Fruit fly (Drosophila melanogaster) whole organism, wandering third instar larva: ENCODE data around the gene pyd.

Source experiments
- Abd-B ChIP-seq: fragments of >200 bp; optimal IDR thresholded peaks from 2 replicates; lab custom pipeline; 2017; ENCODE audit warnings: missing biosample characterization, missing genetic modification characterization
- CG32264 ChIP-seq: fragments of 200-800 bp; sonication (Bioruptor generic); optimal IDR thresholded peaks from 2 replicates; lab custom pipeline; 2016; ENCODE audit warnings: missing biosample characterization, missing genetic modification characterization
- CG9705 ChIP-seq: fragments of 200-800 bp; sonication (Bioruptor generic); optimal IDR thresholded peaks from 2 replicates; lab custom pipeline; 2018; ENCODE audit warnings: missing biosample characterization, mild to moderate bottlenecking, missing genetic modification characterization
- Dfd ChIP-seq: fragments of >200 bp; optimal IDR thresholded peaks from 2 replicates; lab custom pipeline; 2017; ENCODE audit warnings: missing biosample characterization, missing genetic modification characterization
- Dif ChIP-seq: fragments of 200-275, 200-300 bp; sonication (Bioruptor generic); optimal IDR thresholded peaks from 2 replicates; lab custom pipeline; 2018; ENCODE audit warnings: missing biosample characterization, missing genetic modification characterization; ENCODE audit not compliant: partially characterized antibody
- GATAd ChIP-seq: sonication (Bioruptor generic); optimal IDR thresholded peaks from 2 replicates; lab custom pipeline; 2016; ENCODE audit warnings: missing biosample characterization, missing genetic modification characterization
- HLH106 ChIP-seq: fragments of 200-800 bp; optimal IDR thresholded peaks from 3 replicates; lab custom pipeline; 2019; ENCODE audit warnings: missing biosample characterization, mild to moderate bottlenecking, missing genetic modification characterization, moderate library complexity
- Hnf4 ChIP-seq: fragments of 200-800 bp; sonication (Bioruptor generic); optimal IDR thresholded peaks from 2 replicates; lab custom pipeline; 2016; ENCODE audit warnings: missing biosample characterization, mild to moderate bottlenecking, missing genetic modification characterization
- Hr78 ChIP-seq: fragments of >200 bp; optimal IDR thresholded peaks from 2 replicates; lab custom pipeline; 2017; ENCODE audit warnings: missing biosample characterization, missing genetic modification characterization
- Jra ChIP-seq: sonication (Bioruptor generic); optimal IDR thresholded peaks from 2 replicates; lab custom pipeline; 2016; ENCODE audit warnings: missing biosample characterization, missing genetic modification characterization
- Mio ChIP-seq: sonication (Bioruptor generic); optimal IDR thresholded peaks from 2 replicates; lab custom pipeline; 2016; ENCODE audit warnings: missing biosample characterization, missing genetic modification characterization
- Myc ChIP-seq: fragments of >200 bp; optimal IDR thresholded peaks from 2 replicates; lab custom pipeline; 2017
- OdsH ChIP-seq: fragments of 200-800 bp; sonication (Bioruptor generic); optimal IDR thresholded peaks from 2 replicates; lab custom pipeline; 2016; ENCODE audit warnings: missing biosample characterization, mild to moderate bottlenecking, missing genetic modification characterization
- Sp1 ChIP-seq: fragments of 200-800 bp; sonication (Bioruptor generic); optimal IDR thresholded peaks from 3 replicates; lab custom pipeline; 2019; ENCODE audit warnings: missing biosample characterization, mild to moderate bottlenecking, missing genetic modification characterization, moderate library complexity
- Vsx2 ChIP-seq: fragments of 200-300, 225-300 bp; sonication (Bioruptor generic); optimal IDR thresholded peaks from 2 replicates; lab custom pipeline; 2018; ENCODE audit warnings: missing biosample characterization, missing genetic modification characterization; ENCODE audit not compliant: partially characterized antibody
- br ChIP-seq: fragments of 200-800 bp; sonication (Bioruptor generic); optimal IDR thresholded peaks from 2 replicates; lab custom pipeline; 2016; ENCODE audit warnings: missing biosample characterization, missing genetic modification characterization
- brk ChIP-seq: fragments of 200-800 bp; sonication (Bioruptor generic); optimal IDR thresholded peaks from 2 replicates; lab custom pipeline; 2016; ENCODE audit warnings: missing biosample characterization, mild to moderate bottlenecking, missing genetic modification characterization
- dl ChIP-seq, 2 experiments: fragments of 175-275, 200-275 bp in 1 of 2; fragments of 200-275 bp in 1 of 2; sonication (Bioruptor generic); optimal IDR thresholded peaks; lab custom pipeline; 2018; ENCODE audit warnings: mild to moderate bottlenecking in 2 of 2, missing biosample characterization in 2 of 2, missing genetic modification characterization in 2 of 2, moderate library complexity in 2 of 2; ENCODE audit not compliant: partially characterized antibody in 2 of 2, insufficient read depth in 1 of 2
- dmrt93B ChIP-seq: fragments of 200-800 bp; sonication (Bioruptor generic); optimal IDR thresholded peaks from 2 replicates; lab custom pipeline; 2018; ENCODE audit warnings: missing biosample characterization, mild to moderate bottlenecking, missing genetic modification characterization
- dsf ChIP-seq: sonication (Bioruptor generic); optimal IDR thresholded peaks from 2 replicates; lab custom pipeline; 2016; ENCODE audit warnings: missing biosample characterization, missing genetic modification characterization, borderline replicate concordance
- ey ChIP-seq: fragments of 200-800 bp; sonication (Bioruptor generic); optimal IDR thresholded peaks from 2 replicates; lab custom pipeline; 2016; ENCODE audit warnings: missing biosample characterization, missing genetic modification characterization
- foxo ChIP-seq, 2 experiments: fragments of 200-800 bp; sonication (Bioruptor generic); optimal IDR thresholded peaks; 2 replicates in 1 of 2; 3 replicates in 1 of 2; lab custom pipeline; 2016 to 2017; ENCODE audit warnings: missing biosample characterization in 2 of 2, missing genetic modification characterization in 2 of 2
- fru ChIP-seq: fragments of 200-800 bp; sonication (Bioruptor generic); optimal IDR thresholded peaks from 3 replicates; lab custom pipeline; 2016; ENCODE audit warnings: missing biosample characterization, mild to moderate bottlenecking, missing genetic modification characterization
- h ChIP-seq: fragments of 200-800 bp; sonication (Bioruptor generic); optimal IDR thresholded peaks from 3 replicates; lab custom pipeline; 2016; ENCODE audit warnings: missing biosample characterization, mild to moderate bottlenecking, missing genetic modification characterization
- jim ChIP-seq: fragments of 175-275, 200-325 bp; sonication (Bioruptor generic); optimal IDR thresholded peaks from 2 replicates; lab custom pipeline; 2016; ENCODE audit warnings: missing biosample characterization, mild to moderate bottlenecking, missing genetic modification characterization
- lola ChIP-seq: fragments of >200 bp; optimal IDR thresholded peaks from 2 replicates; lab custom pipeline; 2017; ENCODE audit warnings: missing biosample characterization, missing genetic modification characterization
- pan ChIP-seq: fragments of >200 bp; optimal IDR thresholded peaks from 2 replicates; lab custom pipeline; 2017
- psq ChIP-seq: fragments of 200-800 bp; sonication (Bioruptor generic); optimal IDR thresholded peaks from 3 replicates; lab custom pipeline; 2017; ENCODE audit warnings: missing biosample characterization, mild to moderate bottlenecking, missing genetic modification characterization, moderate library complexity
- rgr ChIP-seq: fragments of 200-800 bp; sonication (Bioruptor generic); optimal IDR thresholded peaks from 3 replicates; lab custom pipeline; 2016; ENCODE audit warnings: missing biosample characterization, mild to moderate bottlenecking, missing genetic modification characterization
- sv ChIP-seq: fragments of 200-800 bp; sonication (Bioruptor generic); optimal IDR thresholded peaks from 3 replicates; lab custom pipeline; 2016; ENCODE audit warnings: missing biosample characterization, missing genetic modification characterization
- tai ChIP-seq: sonication (Bioruptor generic); optimal IDR thresholded peaks from 2 replicates; lab custom pipeline; 2016; ENCODE audit warnings: missing biosample characterization, missing genetic modification characterization
- usp ChIP-seq: fragments of >200 bp; optimal IDR thresholded peaks from 2 replicates; lab custom pipeline; 2017; ENCODE audit warnings: missing biosample characterization, missing genetic modification characterization
- woc ChIP-seq: sonication (Bioruptor generic); optimal IDR thresholded peaks from 2 replicates; lab custom pipeline; 2016; ENCODE audit warnings: missing biosample characterization, mild to moderate bottlenecking, missing genetic modification characterization

Gene pyd

DNA sequence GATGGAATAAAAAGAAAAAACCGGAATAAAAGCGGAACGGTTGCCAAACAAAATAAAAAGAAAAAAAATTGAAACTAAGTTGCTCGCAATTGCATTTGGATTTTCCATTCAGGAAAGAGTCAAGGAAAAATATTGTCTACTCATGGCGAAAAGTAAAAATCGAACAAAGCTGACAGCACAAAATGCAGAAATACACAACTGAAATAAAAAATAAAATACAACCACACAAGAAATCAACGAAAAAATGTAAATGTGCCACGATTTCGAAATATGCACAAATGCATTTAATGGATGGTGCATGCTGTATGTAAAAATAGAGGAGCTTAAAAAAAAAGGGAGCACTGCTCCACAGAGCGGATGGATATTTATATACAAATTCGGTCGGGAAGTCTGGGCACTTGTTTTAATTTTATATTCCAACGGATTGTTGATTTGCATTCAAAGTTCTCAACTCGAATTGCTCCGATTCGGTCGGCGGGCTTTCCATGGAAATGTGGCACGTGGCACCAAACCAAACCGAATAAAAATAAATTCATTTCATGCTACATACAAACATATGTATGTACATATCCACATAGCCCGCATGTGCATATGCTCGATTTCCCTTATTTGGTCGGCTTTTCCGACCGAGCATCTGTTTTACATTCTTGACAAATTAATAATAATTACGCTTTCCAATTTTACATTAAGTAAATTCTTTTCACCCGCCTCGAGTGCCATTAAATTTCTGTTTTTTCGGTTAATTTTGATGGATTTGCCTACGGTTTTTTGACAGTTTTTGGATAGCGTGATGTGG is 16.0 kb downstream of the pyd start:
- no peak for TF ChIP-seq Vsx2 (GFP tag; lab: Kevin White, UChicago)
- no peak for TF ChIP-seq brk (GFP tag; lab: Kevin White, UChicago)
- TF ChIP-seq br (GFP tag; lab: Kevin White, UChicago): no peak
- no peak for TF ChIP-seq CG9705 (GFP tag; lab: Kevin White, UChicago)
- no peak for TF ChIP-seq woc (GFP tag; lab: Kevin White, UChicago)
- TF ChIP-seq OdsH (GFP tag; lab: Kevin White, UChicago): no peak
- TF ChIP-seq GATAd (GFP tag; lab: Kevin White, UChicago): no peak
- no peak for TF ChIP-seq lola (GFP tag; lab: Kevin White, UChicago)
- no peak for TF ChIP-seq Abd-B (GFP tag; lab: Kevin White, UChicago)

DNA sequence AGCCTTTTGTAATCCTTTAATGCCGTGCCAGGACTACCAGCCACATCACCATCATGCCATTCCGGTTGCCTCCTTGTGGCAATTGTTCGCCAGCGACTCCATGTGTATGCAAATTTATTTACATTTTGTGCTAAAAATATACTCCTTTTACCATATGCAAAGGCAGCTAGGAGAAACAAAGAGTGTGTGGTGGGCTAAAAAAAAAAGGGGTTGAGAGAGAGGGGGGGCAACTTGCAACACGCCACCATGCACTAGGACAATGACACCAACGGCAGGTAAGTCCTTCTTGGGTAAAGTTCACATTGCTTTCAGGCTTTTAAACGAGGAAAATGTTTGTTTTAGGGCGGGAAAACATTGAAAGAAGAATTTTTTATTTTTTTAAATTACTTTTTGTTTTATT is 16.8 kb downstream of the pyd start:
- TF ChIP-seq Sp1: no peak
- no peak for TF ChIP-seq brk (GFP tag; lab: Kevin White, UChicago)
- no peak for TF ChIP-seq woc (GFP tag; lab: Kevin White, UChicago)
- TF ChIP-seq foxo (GFP tag; optimal IDR thresholded peaks at IDR 0.05; lab: Kevin White, UChicago): no peak
- no peak for TF ChIP-seq HLH106 (tag; lab: Kevin White, UChicago)
- TF ChIP-seq Jra: no peak
- TF ChIP-seq Hnf4 (GFP tag; lab: Kevin White, UChicago): no peak
- TF ChIP-seq br (GFP tag; lab: Kevin White, UChicago): no peak
- no peak for TF ChIP-seq usp (GFP tag; lab: Kevin White, UChicago)
- no peak for TF ChIP-seq Dif (GFP tag; lab: Kevin White, UChicago)
- TF ChIP-seq h (GFP tag; lab: Kevin White, UChicago): no peak

DNA sequence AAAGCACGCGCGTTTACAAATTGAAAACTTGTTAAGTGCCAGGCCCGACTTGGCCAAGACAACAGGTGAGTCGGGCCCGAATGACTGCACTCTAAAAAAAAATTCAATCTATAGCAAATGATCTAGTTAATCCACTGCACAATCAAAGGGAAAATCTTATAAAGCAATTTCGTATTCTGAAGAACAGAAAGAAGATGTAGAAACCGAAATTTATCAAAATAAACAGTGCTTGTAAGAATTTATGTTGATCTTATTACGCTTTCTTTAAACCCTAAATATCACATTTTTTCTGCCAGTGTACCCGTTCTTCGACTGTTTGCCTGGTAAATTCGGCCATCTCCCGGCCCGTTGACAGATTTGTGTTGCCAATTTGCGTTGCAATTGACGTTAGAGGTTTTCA is 35.0 kb downstream of the pyd start:
- TF ChIP-seq usp (GFP tag; lab: Kevin White, UChicago) (no peak), pan (lab: Kevin White, UChicago) (no peak), HLH106 (tag; lab: Kevin White, UChicago) (peak; percentile 59), foxo (GFP tag; optimal IDR thresholded peaks at IDR 0.05; lab: Kevin White, UChicago) (peak in 1 of 2 experiments; percentile 74), Jra (no peak), Sp1 (peak; percentile 55), dmrt93B (GFP tag; lab: Kevin White, UChicago) (peak; percentile 14), ey (GFP tag; lab: Kevin White, UChicago) (peak; percentile 77), psq (GFP tag; lab: Kevin White, UChicago) (peak; percentile 48), h (GFP tag; lab: Kevin White, UChicago) (peak; percentile 69), rgr (GFP tag; lab: Kevin White, UChicago) (peak; percentile 71), sv (GFP tag; lab: Kevin White, UChicago) (peak; percentile 54), Hr78 (GFP tag; lab: Kevin White, UChicago) (no peak), OdsH (GFP tag; lab: Kevin White, UChicago) (peak; percentile 60), br (GFP tag; lab: Kevin White, UChicago) (peak; percentile 67), fru (peak; percentile 70), Hnf4 (GFP tag; lab: Kevin White, UChicago) (peak; percentile 42), woc (GFP tag; lab: Kevin White, UChicago) (peak; percentile 34)

DNA sequence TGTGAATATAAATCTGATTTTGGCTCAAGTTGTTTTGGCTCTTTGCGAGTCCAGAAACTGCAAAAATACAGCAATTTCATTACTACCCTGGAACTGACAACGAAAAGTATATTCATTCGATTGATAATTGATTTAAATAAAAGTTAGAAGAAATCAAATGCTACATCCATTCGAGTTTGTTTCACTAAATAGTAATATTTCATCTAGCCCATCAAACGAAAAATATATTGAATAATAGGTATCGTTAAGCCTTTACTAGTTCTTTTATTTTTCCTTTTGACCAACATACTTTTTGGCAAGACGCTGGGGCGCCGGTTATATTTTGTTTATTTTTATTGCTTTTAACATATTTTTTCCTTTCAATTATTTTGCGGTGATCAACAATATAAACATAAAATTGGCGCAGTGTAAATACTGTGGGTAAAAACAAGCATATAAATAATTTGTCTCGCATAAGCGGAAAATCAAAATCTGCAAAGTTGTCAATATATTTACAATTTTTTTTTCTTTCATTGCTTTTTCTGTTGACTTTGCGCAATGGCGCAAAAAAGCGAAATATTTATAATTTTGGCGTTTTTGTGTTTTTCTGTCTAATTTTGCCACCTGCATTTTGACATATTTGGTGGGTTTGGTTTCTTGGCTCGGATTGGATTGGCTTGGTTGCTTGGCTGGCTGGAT is 38.6 kb downstream of the pyd start:
- TF ChIP-seq foxo (GFP tag; optimal IDR thresholded peaks at IDR 0.05; lab: Kevin White, UChicago) (peak in 1 of 2 experiments; percentile 57), h (GFP tag; lab: Kevin White, UChicago) (peak; percentile 62), brk (GFP tag; lab: Kevin White, UChicago) (peak; percentile 26), Jra (no peak), dl (GFP tag; optimal IDR thresholded peaks at IDR 0.05; lab: Kevin White, UChicago; ENCODE audit: insufficient read depth in 1 of 2, partially characterized antibody in 2 of 2) (no peak), ey (GFP tag; lab: Kevin White, UChicago) (peak; percentile 60), GATAd (GFP tag; lab: Kevin White, UChicago) (no peak), rgr (GFP tag; lab: Kevin White, UChicago) (peak; percentile 68), usp (GFP tag; lab: Kevin White, UChicago) (no peak), Mio (GFP tag; lab: Kevin White, UChicago) (no peak), HLH106 (tag; lab: Kevin White, UChicago) (peak; percentile 41), jim (no peak), CG9705 (GFP tag; lab: Kevin White, UChicago) (no peak), woc (GFP tag; lab: Kevin White, UChicago) (peak; percentile 50), br (GFP tag; lab: Kevin White, UChicago) (peak; percentile 3), Hnf4 (GFP tag; lab: Kevin White, UChicago) (peak; percentile 46), fru (peak; percentile 64), tai (GFP tag; lab: Kevin White, UChicago) (no peak), CG32264 (GFP tag; lab: Kevin White, UChicago) (no peak), dsf (GFP tag; lab: Kevin White, UChicago) (no peak), pan (lab: Kevin White, UChicago) (no peak), Sp1 (peak; percentile 22), dmrt93B (GFP tag; lab: Kevin White, UChicago) (no peak), Myc (no peak), Dfd (GFP tag; lab: Kevin White, UChicago) (no peak), OdsH (GFP tag; lab: Kevin White, UChicago) (peak; percentile 47), psq (GFP tag; lab: Kevin White, UChicago) (peak; percentile 24)
